Fruit fly (Drosophila melanogaster): ENCODE measurements around the gene kuz.

dm6 chr2L:13515688-13516037, 34.3 kb upstream of the kuz start:
- TF ChIP-seq CG8478 (optimal IDR thresholded peaks at IDR 0.05) (no peak), CTCF (optimal IDR thresholded peaks at IDR 0.05) (no peak)
